Worm (Caenorhabditis elegans): Measurements from ENCODE around the gene bbs-8.

ce11 chrV:6780676-6781075 lies 15.8 kb upstream of the bbs-8 start:
- no peak for TF ChIP-seq mdl-1 (tag; optimal IDR thresholded peaks at IDR 0.05)
- TF ChIP-seq mbf-1 (tag; optimal IDR thresholded peaks at IDR 0.05), result no peak
- TF ChIP-seq snpc-4 (tag; optimal IDR thresholded peaks at IDR 0.05), result no peak
- no peak for TF ChIP-seq blmp-1 (tag; optimal IDR thresholded peaks at IDR 0.05; ENCODE audit: insufficient read depth)
- TF ChIP-seq ceh-16 (tag; optimal IDR thresholded peaks at IDR 0.05), result no peak
- no peak for TF ChIP-seq skn-1 (tag; optimal IDR thresholded peaks at IDR 0.05)
- no peak for TF ChIP-seq fos-1 (tag; optimal IDR thresholded peaks at IDR 0.05)
- TF ChIP-seq aly-2 (tag; optimal IDR thresholded peaks at IDR 0.05), result no peak
- TF ChIP-seq ama-1 (optimal IDR thresholded peaks at IDR 0.05), result no peak
- TF ChIP-seq egl-27 (tag; optimal IDR thresholded peaks at IDR 0.05), result no peak
- no peak for TF ChIP-seq nhr-77 (tag; optimal IDR thresholded peaks at IDR 0.05)
- TF ChIP-seq R02D3.7 (tag; optimal IDR thresholded peaks at IDR 0.05), result no peak

Data from whole organism, L2 larva.